Worm (Caenorhabditis elegans) whole organism, midembryonic: Measurements from ENCODE around the gene sra-26.

ENCODE experiments used
- T22C8.4 ChIP-seq: fragments of 200-800 bp; sonication (Bioruptor generic); IDR thresholded peaks from 2 replicates; pipeline ENCODE4 v1.3.6; 2022; ENCODE audit warnings: missing genetic modification characterization, missing compliant biosample characterization
- cog-1 ChIP-seq: sonication (generic microtip); optimal IDR thresholded peaks from 2 replicates; lab custom pipeline; 2016; ENCODE audit warnings: missing genetic modification characterization, missing compliant biosample characterization
- med-1 ChIP-seq: sonication (generic microtip); optimal IDR thresholded peaks from 2 replicates; lab custom pipeline; 2017; ENCODE audit warnings: missing genetic modification characterization, mild to moderate bottlenecking, missing compliant biosample characterization, antibody characterized with exemption, missing genetic modification reagents; ENCODE audit not compliant: insufficient read depth
- ref-1 ChIP-seq: fragments of 200-800 bp; sonication (Bioruptor generic); conservative IDR thresholded peaks from 2 replicates; pipeline ENCODE4 v1.3.6; 2022; ENCODE audit warnings: missing genetic modification reagents, missing genetic modification characterization, missing compliant biosample characterization
- tab-1 ChIP-seq: fragments of 200-800 bp; sonication (Bioruptor generic); IDR thresholded peaks from 2 replicates; pipeline ENCODE4 v1.3.6; 2022; ENCODE audit warnings: missing genetic modification characterization, missing compliant biosample characterization
- ztf-29 ChIP-seq: fragments of 200-800 bp; sonication (Bioruptor generic); IDR thresholded peaks from 2 replicates; pipeline ENCODE4 v1.3.6; 2022; ENCODE audit warnings: missing genetic modification reagents, missing genetic modification characterization, missing compliant biosample characterization

- no peak for TF ChIP-seq tab-1 (GFP tag; lab: Robert Waterston, UW)
- no peak for TF ChIP-seq T22C8.4 (GFP tag; lab: Robert Waterston, UW)
- TF ChIP-seq cog-1, result no peak
- no peak for TF ChIP-seq ref-1 (GFP tag; lab: Robert Waterston, UW)
- TF ChIP-seq med-1 (GFP tag; lab: Kevin White, UChicago), result no peak
- TF ChIP-seq ztf-29 (GFP tag; lab: Robert Waterston, UW), result no peak
Measured at ce11 chrII:6629775-6630174, 21.8 kb downstream of the sra-26 start.
